Fruit fly (Drosophila melanogaster): ENCODE data around the gene Tango5.

Gene Tango5

DNA sequence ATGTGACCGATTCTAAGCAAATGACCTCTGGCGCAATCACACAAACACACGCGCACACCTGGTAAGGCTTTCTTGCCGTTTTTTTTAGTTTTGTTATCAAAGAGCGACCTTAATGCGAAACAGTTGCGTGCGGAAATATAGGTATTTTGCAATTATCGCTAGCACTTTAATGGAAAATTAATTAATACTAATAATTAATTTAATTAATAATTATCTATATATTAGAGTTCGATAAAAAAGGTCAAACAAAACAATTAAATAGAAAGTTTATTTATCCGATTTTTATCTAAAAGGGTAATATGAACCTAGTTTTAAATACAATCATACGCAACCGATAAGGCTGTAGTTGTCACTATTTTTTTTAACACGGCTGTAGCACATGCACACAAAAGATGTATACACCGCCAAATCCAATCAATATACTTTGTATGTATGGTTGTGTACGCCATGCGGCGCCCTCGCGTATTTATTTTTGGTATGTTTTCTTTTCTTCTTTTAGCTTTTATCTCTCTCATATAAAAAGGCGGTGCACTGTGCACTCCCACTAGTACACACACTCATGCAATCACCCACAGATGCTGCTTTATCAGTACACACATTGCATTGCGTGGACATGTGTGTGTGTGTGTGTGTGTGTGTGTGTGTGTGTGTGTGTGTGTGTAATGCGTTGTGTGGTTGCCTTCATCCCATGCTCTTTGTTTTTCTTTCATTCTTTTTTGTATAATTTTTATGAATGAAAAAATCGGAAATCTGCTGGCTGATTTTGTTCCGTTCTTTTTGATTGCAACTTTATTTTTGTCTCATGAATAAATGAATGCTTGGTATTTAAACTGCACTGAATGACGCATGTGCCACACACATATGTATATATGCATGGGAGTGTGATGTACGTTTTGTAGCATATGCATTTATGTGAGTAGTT is 38.5 kb upstream of the Tango5 start:
- TF ChIP-seq Hr38 (GFP tag; optimal IDR thresholded peaks at IDR 0.05) (no peak), CG6276 (GFP tag; optimal IDR thresholded peaks at IDR 0.05) (peak; percentile 66), CG6792 (GFP tag; optimal IDR thresholded peaks at IDR 0.05) (peak; percentile 32), spab (GFP tag; optimal IDR thresholded peaks at IDR 0.05) (peak; percentile 22), Blimp-1 (GFP tag; optimal IDR thresholded peaks at IDR 0.05) (peak; percentile 33), CG32006 (GFP tag; optimal IDR thresholded peaks at IDR 0.05) (peak; percentile 82), Eip75B (GFP tag; optimal IDR thresholded peaks at IDR 0.05) (peak; percentile 2), CG7368 (GFP tag; optimal IDR thresholded peaks at IDR 0.05) (peak; percentile 21), Ets21C (GFP tag; optimal IDR thresholded peaks at IDR 0.05) (no peak), CG15336 (GFP tag; IDR thresholded peaks at IDR 0.05) (peak; percentile 79), salr (GFP tag; optimal IDR thresholded peaks at IDR 0.05) (peak in 1 of 2 experiments; percentile 28), Eip78C (GFP tag) (peak; percentile 73), CG11294 (GFP tag; IDR thresholded peaks at IDR 0.05) (no peak), pdm3 (GFP tag; optimal IDR thresholded peaks at IDR 0.05) (peak; percentile 19), svp (GFP tag) (no peak), CG31627 (GFP tag; optimal IDR thresholded peaks at IDR 0.05) (peak; percentile 41), CG3919 (GFP tag; optimal IDR thresholded peaks at IDR 0.05) (peak; percentile 34), ss (GFP tag; optimal IDR thresholded peaks at IDR 0.05) (peak; percentile 7 to 47), Met (GFP tag; optimal IDR thresholded peaks at IDR 0.05) (peak; percentile 53), CG8319 (GFP tag; optimal IDR thresholded peaks at IDR 0.05) (no peak), CG9139 (GFP tag; optimal IDR thresholded peaks at IDR 0.05) (no peak), Smox (GFP tag; optimal IDR thresholded peaks at IDR 0.05) (no peak), fd59A (GFP tag; optimal IDR thresholded peaks at IDR 0.05) (no peak), CG11762 (GFP tag; optimal IDR thresholded peaks at IDR 0.05; ENCODE audit: insufficient read depth) (peak; percentile 34), eg (GFP tag; IDR thresholded peaks at IDR 0.05) (peak; percentile 63), lz (GFP tag; optimal IDR thresholded peaks at IDR 0.05) (peak; percentile 36), CG6808 (GFP tag; optimal IDR thresholded peaks at IDR 0.05) (peak; percentile 9), fkh (GFP tag; optimal IDR thresholded peaks at IDR 0.05) (peak; percentile 32), Sox14 (GFP tag; optimal IDR thresholded peaks at IDR 0.05) (peak; percentile 37), dac (GFP tag; optimal IDR thresholded peaks at IDR 0.05) (no peak), acj6 (GFP tag; optimal IDR thresholded peaks at IDR 0.05) (peak; percentile 64), CG8632 (GFP tag; optimal IDR thresholded peaks at IDR 0.05) (peak; percentile 65), CG10669 (GFP tag; optimal IDR thresholded peaks at IDR 0.05) (peak; percentile 43), CG6854 (GFP tag; optimal IDR thresholded peaks at IDR 0.05) (no peak), net (GFP tag; optimal IDR thresholded peaks at IDR 0.05) (peak; percentile 29), topi (GFP tag; optimal IDR thresholded peaks at IDR 0.05) (no peak), Lpt (GFP tag; optimal IDR thresholded peaks at IDR 0.05) (no peak), CG11902 (GFP tag; optimal IDR thresholded peaks at IDR 0.05) (peak; percentile 11), Sox102F (GFP tag; optimal IDR thresholded peaks at IDR 0.05) (no peak), CG10631 (GFP tag; optimal IDR thresholded peaks at IDR 0.05) (peak; percentile 73), Gug (GFP tag; IDR thresholded peaks at IDR 0.05) (peak; percentile 50; the same call in 1 of the 2 replicates), CG34406 (GFP tag; optimal IDR thresholded peaks at IDR 0.05) (peak; percentile 60), fd85E (GFP tag; optimal IDR thresholded peaks at IDR 0.05) (no peak), dsx (GFP tag; optimal IDR thresholded peaks at IDR 0.05; ENCODE audit: poor library complexity, severe bottlenecking) (peak; percentile 74), esn (GFP tag; optimal IDR thresholded peaks at IDR 0.05) (peak; percentile 49), CG8119 (GFP tag; IDR thresholded peaks at IDR 0.05) (peak; percentile 78), Ets96B (tag; optimal IDR thresholded peaks at IDR 0.05) (peak; percentile 63), Hr39 (GFP tag; optimal IDR thresholded peaks at IDR 0.05) (no peak), CG6163 (GFP tag; IDR thresholded peaks at IDR 0.05) (peak; percentile 57), OdsH (GFP tag; optimal IDR thresholded peaks at IDR 0.05) (peak; percentile 68)
